Fruit fly (Drosophila melanogaster) whole organism, embryonic: ENCODE measurements around the gene CG13311.

ENCODE experiments used
- Ada2b ChIP-seq: fragments of 200-800 bp; sonication (Bioruptor generic); IDR thresholded peaks from 2 replicates; pipeline ENCODE4 v1.3.6; 2022; ENCODE audit warnings: missing biosample characterization, missing genetic modification characterization
- Awh ChIP-seq: fragments of 200-800 bp; sonication (Bioruptor generic); IDR thresholded peaks from 2 replicates; pipeline ENCODE4, ENCODE4 v1.3.6; 2022; ENCODE audit warnings: missing biosample characterization, missing genetic modification characterization
- B-H1 ChIP-seq: fragments of 200-800 bp; sonication (Bioruptor generic); IDR thresholded peaks from 3 replicates; pipeline ENCODE4 v1.3.6; 2022; ENCODE audit warnings: missing biosample characterization, missing genetic modification characterization
- B-H2 ChIP-seq: fragments of 200-800 bp; sonication (Bioruptor generic); optimal IDR thresholded peaks from 2 replicates; lab custom pipeline; 2018; ENCODE audit warnings: missing biosample characterization, mild to moderate bottlenecking, missing genetic modification characterization
- CG10959 ChIP-seq: fragments of 200-800 bp; sonication (Bioruptor generic); IDR thresholded peaks from 2 replicates; pipeline ENCODE4 v1.3.6; 2022; ENCODE audit warnings: missing biosample characterization, missing genetic modification characterization
- CG11247 ChIP-seq: fragments of 200-800 bp; sonication (Bioruptor generic); IDR thresholded peaks from 2 replicates; pipeline ENCODE4 v1.3.6; 2022; ENCODE audit warnings: missing biosample characterization, missing genetic modification characterization
- CG11504 ChIP-seq: fragments of 200-800 bp; sonication (Bioruptor generic); optimal IDR thresholded peaks from 3 replicates; lab custom pipeline; 2019; ENCODE audit warnings: missing biosample characterization, mild to moderate bottlenecking, missing genetic modification characterization, moderate library complexity
- CG1233 ChIP-seq: fragments of 200-800 bp; sonication (Bioruptor generic); optimal IDR thresholded peaks from 4 replicates; lab custom pipeline; 2018; ENCODE audit warnings: missing biosample characterization, mild to moderate bottlenecking, missing genetic modification characterization
- CG2889 ChIP-seq: fragments of 200-800 bp; sonication (Bioruptor generic); IDR thresholded peaks from 3 replicates; pipeline ENCODE4 v1.3.6; 2022; ENCODE audit warnings: missing biosample characterization, missing genetic modification characterization
- CG30020 ChIP-seq: fragments of 200-800 bp; optimal IDR thresholded peaks from 2 replicates; lab custom pipeline; 2019; ENCODE audit warnings: missing biosample characterization, mild to moderate bottlenecking, missing genetic modification characterization, moderate library complexity
- CG32532 ChIP-seq: fragments of 200-800 bp; sonication (Bioruptor generic); IDR thresholded peaks from 2 replicates; pipeline ENCODE4 v1.3.6; 2022; ENCODE audit warnings: missing biosample characterization, missing genetic modification characterization
- CG3838 ChIP-seq: fragments of 200-800 bp; sonication (Bioruptor generic); optimal IDR thresholded peaks from 3 replicates; lab custom pipeline; 2016; ENCODE audit warnings: missing biosample characterization, missing genetic modification characterization
- CG5953 ChIP-seq: fragments of 200-800 bp; sonication (Bioruptor generic); IDR thresholded peaks from 2 replicates; pipeline ENCODE4 v1.3.6; 2022; ENCODE audit warnings: missing biosample characterization, missing genetic modification characterization
- CG6854 ChIP-seq: fragments of 200-800 bp; sonication (Bioruptor generic); optimal IDR thresholded peaks from 3 replicates; lab custom pipeline; 2017; ENCODE audit warnings: missing biosample characterization, mild to moderate bottlenecking, missing genetic modification characterization
- CG8388 ChIP-seq: fragments of 200-800 bp; sonication (Bioruptor generic); optimal IDR thresholded peaks from 2 replicates; lab custom pipeline; 2019; ENCODE audit warnings: missing biosample characterization, mild to moderate bottlenecking, missing genetic modification characterization, moderate library complexity
- D19A ChIP-seq: fragments of 200-800 bp; optimal IDR thresholded peaks from 3 replicates; lab custom pipeline; 2019; ENCODE audit warnings: missing biosample characterization, mild to moderate bottlenecking, missing genetic modification characterization, moderate library complexity
- Ets65A ChIP-seq: fragments of 200-800 bp; sonication (Bioruptor generic); peaks from one replicate; lab custom pipeline; 2016; ENCODE audit warnings: missing biosample characterization, missing genetic modification characterization
- Fer1 ChIP-seq: fragments of 200-800 bp; sonication (Bioruptor generic); optimal IDR thresholded peaks from 2 replicates; lab custom pipeline; 2017; ENCODE audit warnings: missing biosample characterization, mild to moderate bottlenecking, missing genetic modification characterization
- H15 ChIP-seq: fragments of 200-800 bp; sonication (Bioruptor generic); IDR thresholded peaks from 3 replicates; pipeline ENCODE4 v1.3.6; 2022; ENCODE audit warnings: missing biosample characterization, missing genetic modification characterization
- HLH3B ChIP-seq: fragments of 200-800 bp; sonication (Bioruptor generic); IDR thresholded peaks from 2 replicates; pipeline ENCODE4 v1.3.6; 2022; ENCODE audit warnings: missing biosample characterization, missing genetic modification characterization
- HmgD ChIP-seq: fragments of 200-800 bp; sonication (Bioruptor generic); optimal IDR thresholded peaks from 3 replicates; lab custom pipeline; 2016; ENCODE audit warnings: missing biosample characterization, missing genetic modification characterization
- Hr78 ChIP-seq, 2 experiments: fragments of 200-800 bp in 1 of 2; fragments of >200 bp in 1 of 2; sonication (Bioruptor generic) in 1 of 2; optimal IDR thresholded peaks; 2 replicates each; lab custom pipeline; 2017 to 2019; ENCODE audit warnings: missing biosample characterization in 2 of 2, missing genetic modification characterization in 2 of 2, mild to moderate bottlenecking in 1 of 2, moderate library complexity in 1 of 2
- Lhr ChIP-seq: fragments of 200-800 bp; sonication (Bioruptor generic); optimal IDR thresholded peaks from 3 replicates; lab custom pipeline; 2017; ENCODE audit warnings: mild to moderate bottlenecking, missing biosample characterization, missing genetic modification reagents, missing genetic modification characterization
- MTF-1 ChIP-seq: fragments of 200-800 bp; sonication (Bioruptor generic); optimal IDR thresholded peaks from 2 replicates; lab custom pipeline; 2018; ENCODE audit warnings: missing biosample characterization, mild to moderate bottlenecking, missing genetic modification characterization, borderline replicate concordance
- Oaz ChIP-seq: fragments of 200-800 bp; sonication (Bioruptor generic); IDR thresholded peaks from 2 replicates; pipeline ENCODE4 v1.3.6; 2022; ENCODE audit warnings: missing biosample characterization, missing genetic modification characterization
- Ptx1 ChIP-seq: fragments of 200-800 bp; sonication (Bioruptor generic); IDR thresholded peaks from 2 replicates; pipeline ENCODE4 v1.3.6; 2022; ENCODE audit warnings: missing biosample characterization, missing genetic modification characterization
- Rx ChIP-seq: fragments of 200-800 bp; sonication (Bioruptor generic); IDR thresholded peaks from 2 replicates; pipeline ENCODE4 v1.3.6; 2022; ENCODE audit warnings: missing biosample characterization, missing genetic modification characterization
- Sox102F ChIP-seq: fragments of 200-800 bp; sonication (Bioruptor generic); optimal IDR thresholded peaks from 2 replicates; lab custom pipeline; 2018; ENCODE audit warnings: missing biosample characterization, mild to moderate bottlenecking, missing genetic modification characterization, moderate library complexity
- Xrp1 ChIP-seq: fragments of 200-800 bp; sonication (Bioruptor generic); IDR thresholded peaks from 2 replicates; pipeline ENCODE4 v1.3.6; 2022; ENCODE audit warnings: missing biosample characterization, missing genetic modification characterization
- ara ChIP-seq: fragments of 200-800 bp; sonication (Bioruptor generic); IDR thresholded peaks from 2 replicates; pipeline ENCODE4 v1.3.6; 2022; ENCODE audit warnings: missing biosample characterization, missing genetic modification characterization
- bowl ChIP-seq: fragments of 200-800 bp; sonication (Bioruptor generic); IDR thresholded peaks from 2 replicates; pipeline ENCODE4 v1.3.6; 2022; ENCODE audit warnings: missing biosample characterization, missing genetic modification characterization
- br ChIP-seq: fragments of >200 bp; optimal IDR thresholded peaks from 2 replicates; lab custom pipeline; 2017
- bsh ChIP-seq, 2 experiments: fragments of 200-800 bp; sonication (Bioruptor generic); optimal IDR thresholded peaks; 2 replicates each; lab custom pipeline; 2017 to 2018; ENCODE audit warnings: mild to moderate bottlenecking in 2 of 2, missing biosample characterization in 2 of 2, missing genetic modification characterization in 2 of 2, moderate library complexity in 1 of 2
- croc ChIP-seq: fragments of 200-800 bp; sonication (Bioruptor generic); conservative IDR thresholded peaks from 3 replicates; pipeline ENCODE4 v1.3.6; 2022; ENCODE audit warnings: missing biosample characterization, missing genetic modification characterization
- dmrt11E ChIP-seq: fragments of 200-800 bp; sonication (Bioruptor generic); optimal IDR thresholded peaks from 3 replicates; lab custom pipeline; 2018; ENCODE audit warnings: missing biosample characterization, mild to moderate bottlenecking, missing genetic modification characterization, moderate library complexity
- gce ChIP-seq: fragments of 200-800 bp; sonication (Bioruptor generic); IDR thresholded peaks from 3 replicates; pipeline ENCODE4 v1.3.6; 2022; ENCODE audit warnings: missing biosample characterization, missing genetic modification characterization
- gsb-n ChIP-seq: fragments of 200-800 bp; sonication (Bioruptor generic); optimal IDR thresholded peaks from 3 replicates; lab custom pipeline; 2018; ENCODE audit warnings: missing biosample characterization, mild to moderate bottlenecking, missing genetic modification characterization
- lov ChIP-seq, 2 experiments: fragments of 200-800 bp in 1 of 2; fragments of >200 bp in 1 of 2; sonication (Bioruptor generic) in 1 of 2; IDR thresholded peaks in 1 of 2; optimal IDR thresholded peaks in 1 of 2; 2 replicates in 1 of 2; 3 replicates in 1 of 2; pipeline versions ENCODE4 v1.3.6 to Lab custom; 2017 to 2022; ENCODE audit warnings: missing biosample characterization in 1 of 2, missing genetic modification characterization in 1 of 2
- pan ChIP-seq, 4 experiments: fragments of >200 bp in 3 of 4; fragments of 200-800 bp in 1 of 4; sonication (Bioruptor generic) in 1 of 4; optimal IDR thresholded peaks in 3 of 4; IDR thresholded peaks in 1 of 4; 2 replicates each; pipeline versions ENCODE4 v1.3.6 to Lab custom; 2017 to 2022; ENCODE audit warnings: missing biosample characterization in 2 of 4, missing genetic modification characterization in 2 of 4, mixed read lengths in 1 of 4
- stc ChIP-seq: fragments of 200-800 bp; sonication (Bioruptor generic); IDR thresholded peaks from 2 replicates; pipeline ENCODE4 v1.3.6; 2022; ENCODE audit warnings: missing biosample characterization, missing genetic modification characterization
- ttk ChIP-seq: fragments of 200-800 bp; sonication (Bioruptor generic); IDR thresholded peaks from 2 replicates; pipeline ENCODE4 v2.1.2; 2022; ENCODE audit warnings: missing biosample characterization, missing genetic modification characterization
- vvl ChIP-seq: fragments of 200-800 bp; sonication (Bioruptor generic); IDR thresholded peaks from 2 replicates; pipeline ENCODE4 v1.3.6; 2022; ENCODE audit warnings: missing biosample characterization, missing genetic modification characterization
- wor ChIP-seq: fragments of 200-800 bp; sonication (Bioruptor generic); IDR thresholded peaks from 2 replicates; pipeline ENCODE4 v1.3.6; 2022; ENCODE audit warnings: missing biosample characterization, missing genetic modification characterization
- zf30C ChIP-seq: fragments of 200-800 bp; sonication (Bioruptor generic); optimal IDR thresholded peaks from 3 replicates; lab custom pipeline; 2018; ENCODE audit warnings: missing biosample characterization, mild to moderate bottlenecking, missing genetic modification characterization

Gene CG13311

DNA sequence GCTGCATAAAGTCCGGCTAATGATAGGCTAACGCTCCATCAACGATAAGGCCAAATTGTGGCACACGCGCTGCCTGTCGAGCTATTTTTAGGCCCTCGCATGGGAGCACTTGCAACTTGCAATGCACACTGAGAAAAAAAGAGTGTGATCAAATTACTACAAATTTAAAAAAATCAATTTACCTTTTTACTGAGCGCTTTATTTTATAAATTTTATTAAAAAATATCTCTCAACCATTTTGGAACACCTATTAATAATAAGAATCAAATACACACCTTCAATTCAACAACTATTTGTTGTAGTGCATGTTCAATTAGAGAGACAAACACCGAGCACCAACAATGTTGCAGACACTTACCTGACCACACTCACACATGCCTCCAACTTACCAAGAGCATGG is 36.5 kb downstream of the CG13311 start (continued):
- TF ChIP-seq Oaz (GFP tag; lab: Robert Waterston, UW) (peak; percentile 14), D19A (tag; lab: Kevin White, UChicago) (no peak), CG11504 (tag; lab: Kevin White, UChicago) (peak; percentile 96), Rx (GFP tag; lab: Robert Waterston, UW) (peak; percentile 67), CG5953 (GFP tag; lab: Robert Waterston, UW) (peak; percentile 59), bsh (GFP tag; optimal IDR thresholded peaks at IDR 0.05; lab: Kevin White, UChicago) (peak in 1 of 2 experiments; percentile 81), B-H1 (peak; percentile 13; the same call in 2 of the 3 replicates), gsb-n (tag; lab: Kevin White, UChicago) (peak; percentile 77), CG6854 (GFP tag; lab: Kevin White, UChicago) (no peak), HmgD (GFP tag; lab: Kevin White, UChicago) (no peak), zf30C (peak; percentile 71), Xrp1 (GFP tag; lab: Robert Waterston, UW) (peak; percentile 67), croc (GFP tag; lab: Robert Waterston, UW) (peak; percentile 12), Sox102F (GFP tag; lab: Kevin White, UChicago) (peak; percentile 6), Ets65A (GFP tag; lab: Kevin White, UChicago) (peak; percentile 92), vvl (peak; percentile 71), B-H2 (GFP tag; lab: Kevin White, UChicago) (no peak), Ada2b (GFP tag; lab: Robert Waterston, UW) (peak; percentile 63), Fer1 (GFP tag; lab: Kevin White, UChicago) (no peak), CG8388 (peak; percentile 69), Lhr (GFP tag; lab: Kevin White, UChicago) (no peak), HLH3B (GFP tag; lab: Robert Waterston, UW) (peak; percentile 40), wor (GFP tag; lab: Robert Waterston, UW) (peak; percentile 53), pan (optimal IDR thresholded peaks at IDR 0.05; lab: Kevin White, UChicago) (no peak), pan (GFP tag; optimal IDR thresholded peaks at IDR 0.05 in 1 of 2, IDR thresholded peaks at IDR 0.05 in 1 of 2) (peak in 1 of 2 experiments; percentile 35), CG10959 (GFP tag; lab: Robert Waterston, UW) (peak; percentile 37), Awh (GFP tag; lab: Robert Waterston, UW) (peak; percentile 70), MTF-1 (GFP tag; lab: Kevin White, UChicago) (peak; percentile 51), CG2889 (GFP tag; lab: Robert Waterston, UW) (0 out of 3 replicates have a peak, but pooled peaks have one; percentile 37), H15 (GFP tag; lab: Robert Waterston, UW) (peak; percentile 66), CG11247 (peak; percentile 35), Hr78 (GFP tag; optimal IDR thresholded peaks at IDR 0.05; lab: Kevin White, UChicago) (peak in 1 of 2 experiments; percentile 42), dmrt11E (tag; lab: Kevin White, UChicago) (peak; percentile 37), bowl (GFP tag; lab: Robert Waterston, UW) (peak; percentile 40; the same call in 1 of the 2 replicates), CG3838 (no peak), br (lab: Kevin White, UChicago) (no peak), gce (peak; percentile 78; the same call in 2 of the 3 replicates), ara (GFP tag; lab: Robert Waterston, UW) (peak; percentile 65; the same call in 1 of the 2 replicates), ttk (peak; percentile 62), CG1233 (GFP tag; lab: Kevin White, UChicago) (peak; percentile 14), CG32532 (GFP tag; lab: Robert Waterston, UW) (0 out of 2 replicates have a peak, but pooled peaks have one; percentile 4), lov (optimal IDR thresholded peaks at IDR 0.05; lab: Kevin White, UChicago) (no peak), lov (GFP tag; IDR thresholded peaks at IDR 0.05; lab: Robert Waterston, UW) (peak; percentile 28; the same call in 2 of the 3 replicates), stc (GFP tag; lab: Robert Waterston, UW) (peak; percentile 55), CG30020 (tag; lab: Kevin White, UChicago) (no peak), Ptx1 (peak; percentile 12)
- TF ChIP-seq, all 482 proteins: peak for 86
